Worm (Caenorhabditis elegans) whole organism, L4 larva: ENCODE data around the gene C41C4.9.

ENCODE experiments used
- Y48G9A.11 ChIP-seq: fragments of 200-800 bp; sonication (Bioruptor generic); IDR thresholded peaks from 2 replicates; pipeline ENCODE4 v1.3.6; 2022; ENCODE audit warnings: missing genetic modification reagents, missing genetic modification characterization, missing compliant biosample characterization
- lin-13 ChIP-seq: fragments of 150-350 bp; optimal IDR thresholded peaks from 2 replicates; lab custom pipeline; 2014; ENCODE audit warnings: missing biosample characterization, missing genetic modification reagents, missing genetic modification characterization
- mep-1 ChIP-seq: fragments of 150-350 bp; sonication (generic microtip); optimal IDR thresholded peaks from 3 replicates; lab custom pipeline; 2014; ENCODE audit warnings: missing biosample characterization, missing genetic modification characterization
- unc-130 ChIP-seq: sonication (generic microtip); optimal IDR thresholded peaks from 2 replicates; lab custom pipeline; 2016; ENCODE audit warnings: missing genetic modification reagents, missing genetic modification characterization, missing compliant biosample characterization

- TF ChIP-seq unc-130 (no peak), Y48G9A.11 (GFP tag; lab: Robert Waterston, UW) (no peak), mep-1 (tag; lab: Kevin White, UChicago) (no peak), lin-13 (GFP tag; lab: Kevin White, UChicago) (no peak)
These were observed 33.4 kb upstream of the C41C4.9 start for ce11 chrII:8074058-8074457.
